Worm (Caenorhabditis elegans): ENCODE measurements around the gene mct-5.

DNA sequence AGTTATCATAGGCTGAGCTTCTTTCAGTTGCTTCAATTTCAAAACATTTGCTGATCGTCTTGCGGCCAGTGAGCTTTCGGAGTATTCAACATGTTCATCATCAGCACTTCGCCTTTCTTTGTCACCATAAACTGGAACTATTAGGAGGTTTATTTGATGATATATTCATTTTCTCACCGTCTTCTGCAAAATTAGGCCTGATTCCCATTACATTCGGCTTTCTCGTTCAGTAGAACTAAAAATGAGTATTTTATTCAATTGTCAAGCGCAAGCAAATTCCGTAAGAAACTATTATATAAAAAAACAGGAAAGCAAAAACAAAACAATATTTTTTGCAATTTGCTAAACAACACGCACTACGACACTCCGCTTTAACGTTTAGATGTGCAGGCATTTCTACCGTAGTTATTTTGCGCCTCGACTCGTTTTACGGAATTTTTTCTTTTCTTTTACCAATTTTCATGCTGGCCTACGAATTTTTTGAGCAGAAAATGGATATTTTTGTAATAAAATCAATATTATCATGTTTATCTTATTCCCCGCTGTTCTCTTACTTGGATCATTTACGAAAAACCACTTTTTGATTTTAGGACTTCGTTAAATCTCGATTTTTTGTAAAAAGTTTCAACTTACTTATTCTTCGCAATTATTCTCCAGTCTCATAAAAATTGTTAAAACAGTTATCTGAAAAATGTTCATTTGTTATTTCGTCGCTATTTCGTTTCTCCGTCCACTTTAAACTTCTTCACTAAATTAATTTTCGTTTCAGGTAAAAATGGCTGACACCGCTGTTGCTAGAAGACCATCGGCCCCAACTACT is 6.6 kb upstream of the mct-5 start, which contains the start of the genes farl-11 and rpl-33:
- no peak for TF ChIP-seq ztf-11 (tag; optimal IDR thresholded peaks at IDR 0.05)
- no peak for TF ChIP-seq duxl-1 (tag; optimal IDR thresholded peaks at IDR 0.05; ENCODE audit: poor library complexity)
- TF ChIP-seq R02D3.7 (tag; optimal IDR thresholded peaks at IDR 0.05): no peak
- no peak for TF ChIP-seq snpc-4 (tag; optimal IDR thresholded peaks at IDR 0.05)
- TF ChIP-seq egl-27 (tag; optimal IDR thresholded peaks at IDR 0.05): no peak
- TF ChIP-seq daf-16 (GFP tag; optimal IDR thresholded peaks at IDR 0.05): peak in 1 of 2 experiments; percentile 28
- peak; percentile 76 for TF ChIP-seq daf-16 (tag; optimal IDR thresholded peaks at IDR 0.05)
- TF ChIP-seq aha-1 (tag): peak; percentile 97
- peak; percentile 64 to 91 for TF ChIP-seq ZK546.5 (tag; optimal IDR thresholded peaks at IDR 0.05)
- no peak for TF ChIP-seq dmd-9 (GFP tag; IDR thresholded peaks at IDR 0.05)
- TF ChIP-seq ces-1 (GFP tag; optimal IDR thresholded peaks at IDR 0.05): peak; percentile 29
- TF ChIP-seq pqm-1 (tag; optimal IDR thresholded peaks at IDR 0.05): no peak
- TF ChIP-seq unc-130 (GFP tag; optimal IDR thresholded peaks at IDR 0.05): no peak
- peak; percentile 58 for TF ChIP-seq fkh-10 (GFP tag; optimal IDR thresholded peaks at IDR 0.05)
